Fruit fly (Drosophila melanogaster) whole organism, embryonic: ENCODE measurements around the gene Hou.

Experiments
- Bdp1 ChIP-seq: fragments of 200-800 bp; sonication (Bioruptor generic); optimal IDR thresholded peaks from 3 replicates; lab custom pipeline; 2016; ENCODE audit warnings: missing biosample characterization, missing genetic modification characterization
- CG10147 ChIP-seq: fragments of 200-800 bp; sonication (Bioruptor generic); optimal IDR thresholded peaks from 2 replicates; lab custom pipeline; 2019; ENCODE audit warnings: missing biosample characterization, mild to moderate bottlenecking, missing genetic modification characterization, moderate library complexity
- CG11504 ChIP-seq: fragments of 200-800 bp; sonication (Bioruptor generic); optimal IDR thresholded peaks from 3 replicates; lab custom pipeline; 2019; ENCODE audit warnings: missing biosample characterization, mild to moderate bottlenecking, missing genetic modification characterization, moderate library complexity
- CG12391 ChIP-seq: fragments of 200-800 bp; sonication (Bioruptor generic); optimal IDR thresholded peaks from 3 replicates; lab custom pipeline; 2018; ENCODE audit warnings: missing biosample characterization, mild to moderate bottlenecking, missing genetic modification characterization, moderate library complexity
- CG12659 ChIP-seq: fragments of 200-800 bp; sonication (Bioruptor generic); optimal IDR thresholded peaks from 3 replicates; lab custom pipeline; 2017; ENCODE audit warnings: mild to moderate bottlenecking, missing biosample characterization, missing genetic modification reagents, missing genetic modification characterization
- CG12942 ChIP-seq: fragments of 200-800 bp; sonication (Bioruptor generic); optimal IDR thresholded peaks from 3 replicates; lab custom pipeline; 2016; ENCODE audit warnings: missing biosample characterization, missing genetic modification characterization
- CG15011 ChIP-seq: fragments of 200-800 bp; sonication (Bioruptor generic); optimal IDR thresholded peaks from 3 replicates; lab custom pipeline; 2018; ENCODE audit warnings: missing biosample characterization, mild to moderate bottlenecking, missing genetic modification characterization
- CG17385 ChIP-seq: fragments of 200-800 bp; sonication (Bioruptor generic); optimal IDR thresholded peaks from 3 replicates; lab custom pipeline; 2018; ENCODE audit warnings: missing biosample characterization, mild to moderate bottlenecking, missing genetic modification characterization
- CG1832 ChIP-seq: fragments of 200-800 bp; sonication (Bioruptor generic); optimal IDR thresholded peaks from 2 replicates; lab custom pipeline; 2017; ENCODE audit warnings: missing biosample characterization, mild to moderate bottlenecking, missing genetic modification characterization, inconsistent platforms
- CG2678 ChIP-seq: fragments of 200-800 bp; sonication (Bioruptor generic); optimal IDR thresholded peaks from 3 replicates; lab custom pipeline; 2019; ENCODE audit warnings: missing biosample characterization, mild to moderate bottlenecking, missing genetic modification characterization, moderate library complexity
- CG32772 ChIP-seq: fragments of 200-800 bp; sonication (Bioruptor generic); IDR thresholded peaks from 2 replicates; pipeline ENCODE4 v1.3.6; 2022; ENCODE audit warnings: missing biosample characterization, missing genetic modification characterization
- CG3847 ChIP-seq: fragments of 200-800 bp; sonication (Bioruptor generic); IDR thresholded peaks from 2 replicates; pipeline ENCODE4 v1.3.6; 2022; ENCODE audit warnings: missing biosample characterization, missing genetic modification characterization
- CG4328 ChIP-seq: fragments of 200-800 bp; sonication (Bioruptor generic); optimal IDR thresholded peaks from 3 replicates; lab custom pipeline; 2017; ENCODE audit warnings: missing biosample characterization, missing genetic modification reagents, missing genetic modification characterization
- CG4360 ChIP-seq: fragments of 200-800 bp; sonication (Bioruptor generic); IDR thresholded peaks from 2 replicates; pipeline ENCODE4 v1.3.6; 2022; ENCODE audit warnings: missing biosample characterization, missing genetic modification characterization
- CG7271 ChIP-seq: fragments of 200-800 bp; sonication (Bioruptor generic); optimal IDR thresholded peaks from 2 replicates; lab custom pipeline; 2018; ENCODE audit warnings: missing biosample characterization, mild to moderate bottlenecking, missing genetic modification characterization, moderate library complexity
- CG8089 ChIP-seq: fragments of 200-800 bp; sonication (Bioruptor generic); optimal IDR thresholded peaks from 3 replicates; lab custom pipeline; 2016; ENCODE audit warnings: missing biosample characterization, missing genetic modification characterization
- CG9817 ChIP-seq: fragments of 200-800 bp; sonication (Bioruptor generic); optimal IDR thresholded peaks from 2 replicates; lab custom pipeline; 2018; ENCODE audit warnings: missing biosample characterization, mild to moderate bottlenecking, missing genetic modification characterization, moderate library complexity
- CTCF ChIP-seq: fragments of 200-800 bp; sonication (Bioruptor generic); optimal IDR thresholded peaks from 2 replicates; lab custom pipeline; 2017; ENCODE audit warnings: missing biosample characterization, mild to moderate bottlenecking, missing genetic modification characterization, moderate library complexity
- Chrac-16 ChIP-seq: fragments of 200-800 bp; sonication (Bioruptor generic); optimal IDR thresholded peaks from 3 replicates; lab custom pipeline; 2016; ENCODE audit warnings: missing biosample characterization, missing genetic modification characterization
- E2f1 ChIP-seq: fragments of 200-800 bp; sonication (Bioruptor generic); IDR thresholded peaks from 2 replicates; pipeline ENCODE4 v1.3.6; 2022; ENCODE audit warnings: missing biosample characterization, missing genetic modification characterization
- Ets65A ChIP-seq: fragments of 200-800 bp; sonication (Bioruptor generic); peaks from one replicate; lab custom pipeline; 2016; ENCODE audit warnings: missing biosample characterization, missing genetic modification characterization
- Gsc ChIP-seq: fragments of 200-800 bp; sonication (Bioruptor generic); IDR thresholded peaks from 2 replicates; pipeline ENCODE4 v1.3.6; 2022; ENCODE audit warnings: missing biosample characterization, missing genetic modification characterization
- Hr78 ChIP-seq, 2 experiments: fragments of 200-800 bp in 1 of 2; fragments of >200 bp in 1 of 2; sonication (Bioruptor generic) in 1 of 2; optimal IDR thresholded peaks; 2 replicates each; lab custom pipeline; 2017 to 2019; ENCODE audit warnings: missing biosample characterization in 2 of 2, missing genetic modification characterization in 2 of 2, mild to moderate bottlenecking in 1 of 2, moderate library complexity in 1 of 2
- Lhr ChIP-seq: fragments of 200-800 bp; sonication (Bioruptor generic); optimal IDR thresholded peaks from 3 replicates; lab custom pipeline; 2017; ENCODE audit warnings: mild to moderate bottlenecking, missing biosample characterization, missing genetic modification reagents, missing genetic modification characterization
- MESR4 ChIP-seq: fragments of 200-800 bp; sonication (Bioruptor generic); optimal IDR thresholded peaks from 2 replicates; lab custom pipeline; 2018; ENCODE audit warnings: missing biosample characterization, mild to moderate bottlenecking, missing genetic modification characterization, moderate library complexity
- Mad ChIP-seq: fragments of 200-800 bp; sonication (Bioruptor generic); optimal IDR thresholded peaks from 2 replicates; lab custom pipeline; 2016; ENCODE audit warnings: missing biosample characterization, missing genetic modification characterization
- Med ChIP-seq: fragments of 200-800 bp; sonication (Bioruptor generic); peaks from one replicate; lab custom pipeline; 2016; ENCODE audit warnings: missing biosample characterization, missing genetic modification characterization, mild to moderate bottlenecking, inconsistent platforms, moderate library complexity
- Nf-YC ChIP-seq: fragments of 200-800 bp; optimal IDR thresholded peaks from 3 replicates; lab custom pipeline; 2019; ENCODE audit warnings: missing biosample characterization, mild to moderate bottlenecking, missing genetic modification characterization, moderate library complexity
- PHDP ChIP-seq: fragments of 200-800 bp; sonication (Bioruptor generic); optimal IDR thresholded peaks from 3 replicates; lab custom pipeline; 2018; ENCODE audit warnings: missing biosample characterization, mild to moderate bottlenecking, missing genetic modification characterization, moderate library complexity
- Poxn ChIP-seq: fragments of 200-800 bp; sonication (Bioruptor generic); IDR thresholded peaks from 2 replicates; pipeline ENCODE4 v1.3.6; 2022; ENCODE audit warnings: missing biosample characterization, missing genetic modification characterization
- Side ChIP-seq: fragments of 200-800 bp; sonication (Bioruptor generic); optimal IDR thresholded peaks from 2 replicates; lab custom pipeline; 2016; ENCODE audit warnings: missing biosample characterization, missing genetic modification characterization
- Sox102F ChIP-seq: fragments of 200-800 bp; sonication (Bioruptor generic); optimal IDR thresholded peaks from 2 replicates; lab custom pipeline; 2018; ENCODE audit warnings: missing biosample characterization, mild to moderate bottlenecking, missing genetic modification characterization, moderate library complexity
- Ssrp ChIP-seq: fragments of 200-800 bp; sonication (Bioruptor generic); optimal IDR thresholded peaks from 2 replicates; lab custom pipeline; 2018; ENCODE audit warnings: missing biosample characterization, mild to moderate bottlenecking, missing genetic modification characterization, moderate library complexity
- amos ChIP-seq: fragments of 200-800 bp; sonication (Bioruptor generic); IDR thresholded peaks from 2 replicates; pipeline ENCODE4 v1.3.6; 2022; ENCODE audit warnings: missing biosample characterization, missing genetic modification characterization; ENCODE audit not compliant: partially characterized antibody
- crol ChIP-seq: fragments of 200-800 bp; sonication (Bioruptor generic); IDR thresholded peaks from 2 replicates; pipeline ENCODE4 v1.3.6; 2022; ENCODE audit warnings: missing biosample characterization, missing genetic modification characterization
- exex ChIP-seq: fragments of 200-800 bp; sonication (Bioruptor generic); optimal IDR thresholded peaks from 4 replicates; lab custom pipeline; 2018; ENCODE audit warnings: missing biosample characterization, mild to moderate bottlenecking, missing genetic modification characterization, moderate library complexity
- eyg ChIP-seq: fragments of 200-800 bp; sonication (Bioruptor generic); optimal IDR thresholded peaks from 3 replicates; lab custom pipeline; 2016; ENCODE audit warnings: missing biosample characterization, missing genetic modification characterization
- gro ChIP-seq: fragments of 200-800 bp; sonication (Bioruptor generic); optimal IDR thresholded peaks from 2 replicates; lab custom pipeline; 2016; ENCODE audit warnings: missing biosample characterization, missing genetic modification characterization
- insv ChIP-seq, 2 experiments: fragments of 200-800 bp; sonication (Bioruptor generic); optimal IDR thresholded peaks; 3 replicates each; lab custom pipeline; 2016 to 2018; ENCODE audit warnings: missing biosample characterization in 2 of 2, missing genetic modification characterization in 2 of 2
- lab ChIP-seq: fragments of 200-800 bp; sonication (Bioruptor generic); optimal IDR thresholded peaks from 3 replicates; lab custom pipeline; 2017; ENCODE audit warnings: missing biosample characterization, missing genetic modification characterization, mild to moderate bottlenecking, moderate library complexity, missing genetic modification reagents
- luna ChIP-seq: fragments of 200-800 bp; sonication (Bioruptor generic); optimal IDR thresholded peaks from 2 replicates; lab custom pipeline; 2016; ENCODE audit warnings: missing biosample characterization, missing genetic modification characterization
- onecut ChIP-seq: fragments of 200-800 bp; sonication (Bioruptor generic); IDR thresholded peaks from 2 replicates; pipeline ENCODE4 v1.3.6; 2022; ENCODE audit warnings: missing biosample characterization, missing genetic modification characterization
- org-1 ChIP-seq: fragments of 200-800 bp; sonication (Bioruptor generic); optimal IDR thresholded peaks from 2 replicates; lab custom pipeline; 2017; ENCODE audit warnings: missing biosample characterization, missing genetic modification characterization
- pita ChIP-seq: fragments of 200-800 bp; sonication (Bioruptor generic); optimal IDR thresholded peaks from 2 replicates; lab custom pipeline; 2017; ENCODE audit warnings: missing biosample characterization, mild to moderate bottlenecking, missing genetic modification characterization
- pros ChIP-seq: fragments of 200-800 bp; sonication (Bioruptor generic); optimal IDR thresholded peaks from 3 replicates; lab custom pipeline; 2019; ENCODE audit warnings: missing biosample characterization, mild to moderate bottlenecking, missing genetic modification characterization, moderate library complexity
- ranshi ChIP-seq: fragments of 200-800 bp; sonication (Bioruptor generic); IDR thresholded peaks from 2 replicates; pipeline ENCODE4 v1.3.6; 2022; ENCODE audit warnings: missing biosample characterization, missing genetic modification characterization
- scrt ChIP-seq: fragments of 200-800 bp; sonication (Bioruptor generic); optimal IDR thresholded peaks from 2 replicates; lab custom pipeline; 2018; ENCODE audit warnings: missing biosample characterization, mild to moderate bottlenecking, missing genetic modification characterization, moderate library complexity
- shn ChIP-seq: fragments of 200-800 bp; sonication (Bioruptor generic); optimal IDR thresholded peaks from 3 replicates; lab custom pipeline; 2016; ENCODE audit warnings: missing biosample characterization, missing genetic modification characterization
- slp2 ChIP-seq: fragments of 200-800 bp; sonication (Bioruptor generic); optimal IDR thresholded peaks from 2 replicates; lab custom pipeline; 2016; ENCODE audit warnings: missing biosample characterization, missing genetic modification characterization
- tin ChIP-seq: fragments of 200-800 bp; sonication (Bioruptor generic); optimal IDR thresholded peaks from 3 replicates; lab custom pipeline; 2016; ENCODE audit warnings: missing biosample characterization, missing genetic modification characterization
- twi ChIP-seq: fragments of 200-800 bp; optimal IDR thresholded peaks from 2 replicates; lab custom pipeline; 2019; ENCODE audit warnings: missing biosample characterization, mild to moderate bottlenecking, missing genetic modification characterization, moderate library complexity

Gene Hou

dm6 chrX:18636275-18636947 lies 13.8 kb downstream of the Hou start:
- TF ChIP-seq exex (tag; lab: Kevin White, UChicago), result no peak
- TF ChIP-seq gro, result no peak
- TF ChIP-seq Lhr (GFP tag; lab: Kevin White, UChicago), result no peak
- no peak for TF ChIP-seq org-1
- no peak for TF ChIP-seq CG9817 (tag; lab: Kevin White, UChicago)
- TF ChIP-seq CG11504 (tag; lab: Kevin White, UChicago), result no peak
- TF ChIP-seq Poxn (GFP tag; lab: Robert Waterston, UW), result no peak
- no peak for TF ChIP-seq CG15011 (GFP tag; lab: Kevin White, UChicago)
- no peak for TF ChIP-seq luna (GFP tag; lab: Kevin White, UChicago)
- peak; percentile 47 for TF ChIP-seq CG17385 (GFP tag; lab: Kevin White, UChicago)
- TF ChIP-seq Med (GFP tag; lab: Kevin White, UChicago), result peak; percentile 49
- TF ChIP-seq ranshi, result no peak
- peak; percentile 91 for TF ChIP-seq crol
- TF ChIP-seq slp2, result no peak
- TF ChIP-seq eyg (GFP tag; lab: Kevin White, UChicago), result no peak
- TF ChIP-seq CG4328, result no peak
- no peak for TF ChIP-seq Ssrp (tag; lab: Kevin White, UChicago)
- peak; percentile 72 for TF ChIP-seq CG4360 (GFP tag; lab: Robert Waterston, UW)
- TF ChIP-seq Bdp1 (GFP tag; lab: Kevin White, UChicago), result no peak
- TF ChIP-seq CG1832 (GFP tag; lab: Kevin White, UChicago), result peak; percentile 69
- TF ChIP-seq twi, result no peak
- TF ChIP-seq CG3847 (GFP tag; lab: Robert Waterston, UW), result no peak
- TF ChIP-seq scrt (GFP tag; lab: Kevin White, UChicago), result no peak
- no peak for TF ChIP-seq CTCF (GFP tag; lab: Kevin White, UChicago)
- no peak for TF ChIP-seq CG12659 (GFP tag; lab: Kevin White, UChicago)
- no peak for TF ChIP-seq CG10147 (GFP tag; lab: Kevin White, UChicago)
- TF ChIP-seq Hr78 (GFP tag; optimal IDR thresholded peaks at IDR 0.05; lab: Kevin White, UChicago), result peak in 1 of 2 experiments; percentile 76
- no peak for TF ChIP-seq insv (GFP tag; optimal IDR thresholded peaks at IDR 0.05; lab: Kevin White, UChicago)
- no peak for TF ChIP-seq Chrac-16 (GFP tag; lab: Kevin White, UChicago)
- TF ChIP-seq pros (GFP tag; lab: Kevin White, UChicago), result peak; percentile 40
- TF ChIP-seq Nf-YC (tag; lab: Kevin White, UChicago), result peak; percentile 21

DNA sequence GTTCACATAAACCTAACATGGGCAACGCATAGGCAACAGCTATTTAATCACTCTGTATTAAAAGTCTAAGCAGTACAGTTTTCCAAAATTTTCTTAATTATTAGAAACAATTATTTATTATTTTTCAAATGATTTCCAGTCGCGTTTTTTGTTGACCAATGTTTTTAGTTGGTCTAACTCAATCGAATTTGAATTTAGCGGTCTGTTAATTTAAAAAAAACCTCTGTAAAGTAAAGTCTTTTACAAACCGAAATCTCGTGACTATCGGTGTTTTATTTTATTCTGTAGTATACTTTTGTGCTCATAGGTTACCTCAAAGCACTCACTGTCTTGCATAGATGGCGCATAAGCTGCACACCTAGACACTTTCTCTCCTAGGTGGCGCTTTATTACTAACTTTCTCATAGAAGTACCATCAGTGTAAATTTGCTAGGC lies 15.1 kb downstream of the Hou start:
- TF ChIP-seq insv (GFP tag; optimal IDR thresholded peaks at IDR 0.05; lab: Kevin White, UChicago) (peak in 1 of 2 experiments; percentile 91), Sox102F (peak; percentile 39), CG7271 (tag; lab: Kevin White, UChicago) (no peak), CG32772 (peak; percentile 25; the same call in 1 of the 2 replicates), lab (no peak), tin (GFP tag; lab: Kevin White, UChicago) (peak; percentile 59), amos (GFP tag; lab: Robert Waterston, UW) (peak; percentile 74), shn (peak; percentile 33), CTCF (GFP tag; lab: Kevin White, UChicago) (peak; percentile 98), CG12391 (peak; percentile 19), Gsc (GFP tag; lab: Robert Waterston, UW) (no peak), E2f1 (no peak), MESR4 (GFP tag; lab: Kevin White, UChicago) (no peak), CG2678 (peak; percentile 22), PHDP (tag; lab: Kevin White, UChicago) (no peak), CG8089 (GFP tag; lab: Kevin White, UChicago) (peak; percentile 22), onecut (no peak), Side (peak; percentile 47), pita (peak; percentile 44), CG12942 (GFP tag; lab: Kevin White, UChicago) (no peak), Ets65A (GFP tag; lab: Kevin White, UChicago) (peak; percentile 50), Mad (GFP tag; lab: Kevin White, UChicago) (peak; percentile 22)
